Worm (Caenorhabditis elegans): Measurements from ENCODE around the gene cdc-37.
"Not testable (repeated sequence)": the region's sequence is repeated elsewhere in the genome, so short reads cannot be mapped to it uniquely, and the experiment has no call there.

Gene cdc-37

DNA sequence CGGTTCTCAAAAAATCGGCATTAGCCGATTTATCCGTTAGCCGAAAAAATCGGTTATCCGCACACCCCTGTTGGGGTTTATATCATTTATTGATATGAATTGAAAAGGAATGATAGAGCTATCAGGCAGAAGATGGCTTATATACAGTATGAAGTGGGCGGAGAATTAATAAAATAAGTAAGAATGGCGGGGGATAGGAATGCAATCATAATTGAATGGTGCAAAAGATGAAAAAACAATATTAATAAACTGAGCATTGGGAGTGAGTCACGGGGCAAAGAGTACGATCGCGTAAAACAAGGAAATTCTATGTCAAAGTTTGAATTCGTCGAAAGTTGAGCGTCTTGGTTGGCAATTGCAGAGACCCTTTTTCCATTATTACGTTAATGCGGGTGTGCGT is 43.6 kb downstream of the cdc-37 start, which contains the start of gene T27A1.2:
TSS of gene T27A1.2 (minus strand) at position 101 of the 400 bp plus-strand sequence.
- TF ChIP-seq hlh-1 (tag; optimal IDR thresholded peaks at IDR 0.05) (no peak), blmp-1 (tag; optimal IDR thresholded peaks at IDR 0.05) (no peak), lin-32 (GFP tag; optimal IDR thresholded peaks at IDR 0.05) (no peak), ztf-11 (tag; optimal IDR thresholded peaks at IDR 0.05) (no peak), lin-13 (tag; optimal IDR thresholded peaks at IDR 0.05) (no peak), nhr-2 (tag; optimal IDR thresholded peaks at IDR 0.05) (no peak), bed-3 (GFP tag; optimal IDR thresholded peaks at IDR 0.05) (no peak), nhr-28 (tag; optimal IDR thresholded peaks at IDR 0.05) (no peak), pha-4 (tag; optimal IDR thresholded peaks at IDR 0.05) (no peak), unc-39 (tag; optimal IDR thresholded peaks at IDR 0.05) (no peak), elt-3 (tag; optimal IDR thresholded peaks at IDR 0.05) (no peak), nhr-237 (tag; optimal IDR thresholded peaks at IDR 0.05) (no peak), elt-1 (tag; optimal IDR thresholded peaks at IDR 0.05; ENCODE audit: borderline replicate concordance, insufficient read depth) (no peak), ces-1 (GFP tag; optimal IDR thresholded peaks at IDR 0.05) (no peak), cnd-1 (tag; optimal IDR thresholded peaks at IDR 0.05) (no peak), zip-8 (tag; optimal IDR thresholded peaks at IDR 0.05) (no peak), tbx-8 (GFP tag; optimal IDR thresholded peaks at IDR 0.05) (no peak), ham-2 (GFP tag; optimal IDR thresholded peaks at IDR 0.05) (no peak)

DNA sequence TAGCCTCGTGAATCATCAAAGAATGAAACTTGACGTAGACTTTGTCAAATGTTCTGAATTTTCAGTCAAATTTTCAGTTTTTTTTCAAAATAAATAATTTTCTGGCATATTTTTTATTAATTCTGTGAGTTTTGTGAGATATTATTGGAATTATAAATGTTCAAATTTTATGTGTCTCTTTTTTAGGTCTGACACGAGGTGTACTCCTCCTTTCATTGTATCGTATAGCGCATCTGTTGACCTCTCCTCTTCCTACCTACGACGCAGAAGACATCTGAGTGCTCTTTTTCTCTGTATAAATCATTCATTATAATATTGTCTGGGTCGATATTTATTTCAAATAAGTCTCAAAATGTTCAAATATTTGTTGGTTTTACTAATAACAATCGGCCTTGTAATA is 45.2 kb downstream of the cdc-37 start, which contains the start of gene T27A1.3:
TSS of gene T27A1.3 (plus strand) at position 301 of the 400 bp plus-strand sequence.
- TF ChIP-seq ces-1 (GFP tag; optimal IDR thresholded peaks at IDR 0.05); nhr-12 (tag; optimal IDR thresholded peaks at IDR 0.05); M03D4.4 (tag; optimal IDR thresholded peaks at IDR 0.05): not testable (repeated sequence)
